Worm (Caenorhabditis elegans) whole organism, young adult: ENCODE results near the gene F55C5.10.
A peak's percentile ranks its signal among the peaks of the same experiment; 100 is the strongest.

Experiments
- C06A6.2 ChIP-seq: fragments of 200-800 bp; sonication (Bioruptor generic); conservative IDR thresholded peaks from 2 replicates; pipeline ENCODE4 v1.3.6; 2022; ENCODE audit warnings: missing genetic modification characterization, missing compliant biosample characterization
- F22D6.2 ChIP-seq: sonication (generic microtip); optimal IDR thresholded peaks from 2 replicates; lab custom pipeline; 2016; ENCODE audit warnings: mild to moderate bottlenecking, missing genetic modification characterization, missing compliant biosample characterization
- F23B12.7 ChIP-seq: sonication (generic microtip); optimal IDR thresholded peaks from 2 replicates; lab custom pipeline; 2017; ENCODE audit warnings: missing genetic modification characterization, mild to moderate bottlenecking, missing compliant biosample characterization, antibody characterized with exemption, moderate library complexity; ENCODE audit not compliant: insufficient read depth
- F39B2.1 ChIP-seq: fragments of 200-800 bp; sonication (Bioruptor generic); IDR thresholded peaks from 2 replicates; pipeline ENCODE4 v1.3.6; 2022; ENCODE audit warnings: missing genetic modification reagents, missing genetic modification characterization, missing compliant biosample characterization
- F49E8.2 ChIP-seq: sonication (generic microtip); optimal IDR thresholded peaks from 3 replicates; lab custom pipeline; 2017; ENCODE audit warnings: missing genetic modification characterization, mild to moderate bottlenecking, missing compliant biosample characterization, antibody characterized with exemption, moderate library complexity; ENCODE audit not compliant: insufficient read depth
- F52B5.7 ChIP-seq: sonication (generic microtip); optimal IDR thresholded peaks from 2 replicates; lab custom pipeline; 2016; ENCODE audit warnings: mild to moderate bottlenecking, missing genetic modification characterization, missing compliant biosample characterization
- F55B11.4 ChIP-seq: sonication (generic microtip); optimal IDR thresholded peaks from 2 replicates; lab custom pipeline; 2016; ENCODE audit warnings: missing compliant biosample characterization, missing genetic modification characterization, borderline replicate concordance; ENCODE audit not compliant: insufficient read depth
- Y56A3A.18 ChIP-seq: fragments of 200-800 bp; sonication (Bioruptor generic); IDR thresholded peaks from 2 replicates; pipeline ENCODE4 v1.3.6; 2022; ENCODE audit warnings: missing genetic modification reagents, missing genetic modification characterization, missing compliant biosample characterization
- ZK185.1 ChIP-seq: sonication (generic microtip); optimal IDR thresholded peaks from 2 replicates; lab custom pipeline; 2016; ENCODE audit warnings: mild to moderate bottlenecking, missing genetic modification characterization, missing compliant biosample characterization; ENCODE audit not compliant: poor library complexity, severe bottlenecking
- aptf-3 ChIP-seq: fragments of 200-800 bp; sonication (Bioruptor generic); IDR thresholded peaks from 2 replicates; pipeline ENCODE4 v1.3.6; 2022; ENCODE audit warnings: missing genetic modification characterization, missing compliant biosample characterization
- attf-5 ChIP-seq: fragments of 200-800 bp; sonication (Bioruptor generic); optimal IDR thresholded peaks from 2 replicates; lab custom pipeline; 2018; ENCODE audit warnings: mild to moderate bottlenecking, missing genetic modification characterization, missing compliant biosample characterization
- attf-6 ChIP-seq: fragments of 200-800 bp; sonication (Bioruptor generic); IDR thresholded peaks from 2 replicates; pipeline ENCODE4 v1.3.6; 2022; ENCODE audit warnings: missing genetic modification reagents, missing genetic modification characterization, missing compliant biosample characterization
- cebp-2 ChIP-seq: fragments of 200-800 bp; sonication (Bioruptor generic); IDR thresholded peaks from 2 replicates; pipeline ENCODE4 v1.3.6; 2022; ENCODE audit warnings: missing genetic modification characterization, missing compliant biosample characterization
- ceh-27 ChIP-seq: fragments of 200-800 bp; sonication (Bioruptor generic); optimal IDR thresholded peaks from 2 replicates; lab custom pipeline; 2018; ENCODE audit warnings: mild to moderate bottlenecking, missing genetic modification characterization, moderate library complexity, missing compliant biosample characterization
- ceh-58 ChIP-seq: fragments of 200-800 bp; sonication (Bioruptor generic); IDR thresholded peaks from 2 replicates; pipeline ENCODE4 v1.3.6; 2022; ENCODE audit warnings: missing genetic modification characterization, missing compliant biosample characterization
- chd-7 ChIP-seq: sonication (generic microtip); optimal IDR thresholded peaks from 2 replicates; lab custom pipeline; 2016; ENCODE audit warnings: mild to moderate bottlenecking, missing genetic modification characterization, moderate library complexity, missing compliant biosample characterization
- dpff-1 ChIP-seq: sonication (generic microtip); optimal IDR thresholded peaks from 2 replicates; lab custom pipeline; 2017; ENCODE audit warnings: mild to moderate bottlenecking, missing genetic modification characterization, missing compliant biosample characterization
- efl-1 ChIP-seq: fragments of 150-350 bp; optimal IDR thresholded peaks from 2 replicates; lab custom pipeline; 2014; ENCODE audit warnings: missing biosample characterization, missing genetic modification reagents, missing genetic modification characterization
- fkh-3 ChIP-seq: sonication (generic microtip); optimal IDR thresholded peaks from 2 replicates; lab custom pipeline; 2016; ENCODE audit warnings: mild to moderate bottlenecking, missing genetic modification characterization, missing compliant biosample characterization
- gei-17 ChIP-seq: fragments of 200-800 bp; sonication (Bioruptor generic); optimal IDR thresholded peaks from 2 replicates; lab custom pipeline; 2018; ENCODE audit warnings: mild to moderate bottlenecking, missing genetic modification characterization, missing compliant biosample characterization
- hmg-1.2 ChIP-seq: fragments of 200-800 bp; sonication (Bioruptor generic); IDR thresholded peaks from 2 replicates; pipeline ENCODE4 v1.3.6; 2022; ENCODE audit warnings: missing genetic modification reagents, missing genetic modification characterization, missing compliant biosample characterization
- hmg-20 ChIP-seq: fragments of 200-800 bp; sonication (Bioruptor generic); IDR thresholded peaks from 2 replicates; pipeline ENCODE4 v1.3.6; 2022; ENCODE audit warnings: missing genetic modification reagents, missing genetic modification characterization, missing compliant biosample characterization
- hrde-1 ChIP-seq: sonication (generic microtip); optimal IDR thresholded peaks from 2 replicates; lab custom pipeline; 2016; ENCODE audit warnings: missing genetic modification characterization, mild to moderate bottlenecking, missing compliant biosample characterization, moderate library complexity, missing genotype, missing genetic modification reagents, borderline replicate concordance
- hsf-1 ChIP-seq: fragments of 200-800 bp; sonication (Bioruptor generic); IDR thresholded peaks from 2 replicates; pipeline ENCODE4 v1.3.6; 2022; ENCODE audit warnings: missing genetic modification reagents, missing genetic modification characterization, missing compliant biosample characterization
- lin-35 ChIP-seq, 3 experiments: fragments of 150-350 bp in 2 of 3; sonication (generic microtip) in 1 of 3; optimal IDR thresholded peaks; 2 replicates each; lab custom pipeline; 2014 to 2018; ENCODE audit warnings: missing biosample characterization in 3 of 3, missing genetic modification characterization in 3 of 3, missing genetic modification reagents in 3 of 3
- lin-40 ChIP-seq: sonication (generic microtip); optimal IDR thresholded peaks from 2 replicates; lab custom pipeline; 2016; ENCODE audit warnings: missing genetic modification characterization, mild to moderate bottlenecking, missing compliant biosample characterization, missing genotype, missing genetic modification reagents
- lin-54 ChIP-seq: fragments of 200-800 bp; sonication (Bioruptor generic); optimal IDR thresholded peaks from 2 replicates; lab custom pipeline; 2018; ENCODE audit warnings: mild to moderate bottlenecking, missing genetic modification characterization, missing compliant biosample characterization
- lir-1 ChIP-seq: fragments of 200-800 bp; sonication (Bioruptor generic); conservative IDR thresholded peaks from 2 replicates; pipeline ENCODE4 v1.3.6; 2022; ENCODE audit warnings: missing genetic modification reagents, missing genetic modification characterization, missing compliant biosample characterization
- madf-10 ChIP-seq: sonication (generic microtip); optimal IDR thresholded peaks from 2 replicates; lab custom pipeline; 2016; ENCODE audit warnings: mild to moderate bottlenecking, missing genetic modification characterization, missing compliant biosample characterization
- madf-6 ChIP-seq: fragments of 200-800 bp; sonication (Bioruptor generic); IDR thresholded peaks from 2 replicates; pipeline ENCODE4 v1.3.6; 2022; ENCODE audit warnings: missing genetic modification reagents, missing genetic modification characterization, missing compliant biosample characterization
- mcd-1 ChIP-seq: fragments of 200-800 bp; sonication (Bioruptor generic); IDR thresholded peaks from 2 replicates; pipeline ENCODE4 v1.3.6; 2022; ENCODE audit warnings: missing genetic modification reagents, missing genetic modification characterization, missing compliant biosample characterization
- nhr-80 ChIP-seq: sonication (generic microtip); optimal IDR thresholded peaks from 2 replicates; lab custom pipeline; 2016; ENCODE audit warnings: missing genetic modification characterization, missing compliant biosample characterization
- pha-4 ChIP-seq: fragments of 150-350 bp; sonication (generic microtip); optimal IDR thresholded peaks from 2 replicates; lab custom pipeline; 2014; ENCODE audit warnings: missing biosample characterization, missing genetic modification reagents, missing genetic modification characterization
- rcor-1 ChIP-seq: fragments of 200-800 bp; sonication (Bioruptor generic); IDR thresholded peaks from 2 replicates; pipeline ENCODE4 v1.3.6; 2022; ENCODE audit warnings: missing genetic modification reagents, missing genetic modification characterization, missing compliant biosample characterization
- rec-8 ChIP-seq, 2 experiments: sonication (generic microtip); optimal IDR thresholded peaks; 2 replicates each; lab custom pipeline; 2016; ENCODE audit warnings: mild to moderate bottlenecking in 2 of 2, missing genetic modification characterization in 2 of 2, missing genetic modification reagents in 2 of 2, missing genotype in 2 of 2, missing biosample characterization in 1 of 2, missing compliant biosample characterization in 1 of 2, moderate library complexity in 1 of 2
- sdz-38 ChIP-seq: sonication (generic microtip); optimal IDR thresholded peaks from 2 replicates; lab custom pipeline; 2016; ENCODE audit warnings: missing genotype, missing genetic modification characterization, missing compliant biosample characterization
- sea-2 ChIP-seq: fragments of 200-800 bp; sonication (Bioruptor generic); IDR thresholded peaks from 2 replicates; pipeline ENCODE4 v1.3.6; 2022; ENCODE audit warnings: missing genetic modification characterization, missing compliant biosample characterization
- snpc-1.3 ChIP-seq: sonication (generic microtip); optimal IDR thresholded peaks from 2 replicates; lab custom pipeline; 2017; ENCODE audit warnings: missing genetic modification characterization, mild to moderate bottlenecking, missing compliant biosample characterization, antibody characterized with exemption, moderate library complexity, missing genotype, missing genetic modification reagents; ENCODE audit not compliant: insufficient read depth
- snpc-4 ChIP-seq, 5 experiments: fragments of 150-350 bp in 1 of 5; sonication (generic microtip) in 4 of 5; optimal IDR thresholded peaks; 2 replicates each; lab custom pipeline; 2014 to 2018; ENCODE audit warnings: missing genetic modification characterization in 5 of 5, missing biosample characterization in 3 of 5, antibody characterized with exemption in 2 of 5, mild to moderate bottlenecking in 2 of 5, missing compliant biosample characterization in 2 of 5, missing genotype in 2 of 5, moderate library complexity in 2 of 5, missing genetic modification reagents in 1 of 5
- tlf-1 ChIP-seq: fragments of 200-800 bp; sonication (Bioruptor generic); optimal IDR thresholded peaks from 2 replicates; lab custom pipeline; 2018; ENCODE audit warnings: mild to moderate bottlenecking, missing genetic modification characterization, missing compliant biosample characterization
- unc-62 ChIP-seq: fragments of 150-350 bp; optimal IDR thresholded peaks from 2 replicates; lab custom pipeline; 2014; ENCODE audit warnings: missing biosample characterization, missing genetic modification reagents, missing genetic modification characterization
- xnd-1 ChIP-seq: sonication (generic microtip); optimal IDR thresholded peaks from 2 replicates; lab custom pipeline; 2016; ENCODE audit warnings: missing genotype, missing genetic modification reagents, missing genetic modification characterization, missing compliant biosample characterization
- zfh-2 ChIP-seq: fragments of 200-800 bp; sonication (Bioruptor generic); conservative IDR thresholded peaks from 2 replicates; pipeline ENCODE4 v1.3.6; 2022; ENCODE audit warnings: missing genetic modification reagents, missing genetic modification characterization, missing compliant biosample characterization
- ztf-18 ChIP-seq: sonication (generic microtip); optimal IDR thresholded peaks from 2 replicates; lab custom pipeline; 2016; ENCODE audit warnings: missing genotype, mild to moderate bottlenecking, missing genetic modification characterization, missing compliant biosample characterization
- ztf-26 ChIP-seq: sonication (generic microtip); optimal IDR thresholded peaks from 2 replicates; lab custom pipeline; 2017; ENCODE audit warnings: missing genetic modification characterization, missing compliant biosample characterization
- ztf-28 ChIP-seq: fragments of 200-800 bp; sonication (Bioruptor generic); IDR thresholded peaks from 2 replicates; pipeline ENCODE4 v1.3.6; 2022; ENCODE audit warnings: missing genetic modification reagents, missing genetic modification characterization, missing compliant biosample characterization
- ztf-6 ChIP-seq: fragments of 200-800 bp; sonication (Bioruptor generic); IDR thresholded peaks from 2 replicates; pipeline ENCODE4 v1.3.6; 2022; ENCODE audit warnings: missing genetic modification reagents, missing genetic modification characterization, missing compliant biosample characterization

Gene F55C5.10

DNA sequence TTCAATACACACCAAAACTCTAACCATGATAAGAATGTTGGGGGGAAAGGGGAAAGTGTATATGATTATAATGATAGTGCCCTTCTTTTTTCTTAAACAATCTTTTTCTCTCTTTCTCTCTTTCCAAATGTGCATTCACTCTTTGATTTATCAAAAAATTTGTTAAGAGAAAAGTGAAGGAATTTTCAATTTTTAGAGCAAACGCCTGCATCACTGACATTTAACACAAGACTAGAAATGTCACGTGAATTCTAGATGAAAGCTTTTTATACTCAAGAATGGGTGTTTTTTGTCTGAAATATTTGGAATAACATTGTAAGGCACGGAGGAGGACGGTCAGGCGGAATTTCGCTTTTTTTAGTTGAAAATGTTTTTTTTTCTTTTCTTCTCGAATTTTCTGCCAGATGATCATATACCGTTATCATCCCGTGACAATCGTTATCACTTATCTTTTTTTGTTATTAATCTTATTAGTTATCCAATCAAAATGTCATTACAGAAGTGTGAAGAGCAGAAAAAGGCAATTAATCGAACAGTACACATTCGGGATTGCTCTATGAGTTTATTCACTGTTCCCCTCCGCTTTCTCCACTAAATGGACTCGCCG is 18.8 kb downstream of the F55C5.10 start, which contains the start of the genes frm-7 and F55C5.17 (continued):
- TF ChIP-seq chd-7 (tag; lab: Kevin White, UChicago) = peak; percentile 32
- TF ChIP-seq Y56A3A.18 = 0 out of 2 replicates have a peak, but pooled peaks have one; percentile 27
- no peak for TF ChIP-seq efl-1 (GFP tag; lab: Kevin White, UChicago)
- no peak for TF ChIP-seq hrde-1
- TF ChIP-seq attf-6 = no peak
- peak; percentile 48 for TF ChIP-seq lin-40 (tag; lab: Kevin White, UChicago)
- TF ChIP-seq F39B2.1 = no peak
- TF ChIP-seq ZK185.1 (tag; lab: Kevin White, UChicago) = peak; percentile 33
- no peak for TF ChIP-seq lin-35 (GFP tag; optimal IDR thresholded peaks at IDR 0.05; lab: Kevin White, UChicago)
- TF ChIP-seq ztf-28 (GFP tag; lab: Robert Waterston, UW) = no peak
- TF ChIP-seq ztf-26 (tag; lab: Kevin White, UChicago) = peak; percentile 64
- no peak for TF ChIP-seq snpc-4 (GFP tag; optimal IDR thresholded peaks at IDR 0.05; lab: Kevin White, UChicago)
- peak in 2 of 4 experiments; percentile 6 to 15 for TF ChIP-seq snpc-4 (tag; optimal IDR thresholded peaks at IDR 0.05; lab: Kevin White, UChicago)
- TF ChIP-seq zfh-2 = no peak
- TF ChIP-seq lir-1 = no peak
- TF ChIP-seq fkh-3 (tag; lab: Kevin White, UChicago) = no peak
- peak; percentile 14 for TF ChIP-seq attf-5 (GFP tag; lab: Kevin White, UChicago)
- peak; percentile 86 for TF ChIP-seq hsf-1 (GFP tag; lab: Robert Waterston, UW)
- no peak for TF ChIP-seq ztf-6
- TF ChIP-seq rcor-1 (GFP tag; lab: Robert Waterston, UW) = no peak
- TF ChIP-seq sdz-38 = no peak
- TF ChIP-seq F49E8.2 (tag; lab: Kevin White, UChicago) = no peak
- no peak for TF ChIP-seq F55B11.4 (tag; lab: Kevin White, UChicago)
- TF ChIP-seq ceh-58 (GFP tag; lab: Robert Waterston, UW) = no peak
- TF ChIP-seq dpff-1 (tag; lab: Kevin White, UChicago) = no peak
- no peak for TF ChIP-seq cebp-2 (GFP tag; lab: Robert Waterston, UW)
- no peak for TF ChIP-seq hmg-20 (GFP tag; lab: Robert Waterston, UW)
- no peak for TF ChIP-seq gei-17
- no peak for TF ChIP-seq pha-4
- no peak for TF ChIP-seq hmg-1.2
- TF ChIP-seq sea-2 (GFP tag; lab: Robert Waterston, UW) = no peak
- no peak for TF ChIP-seq madf-10 (tag; lab: Kevin White, UChicago)
- no peak for TF ChIP-seq F52B5.7
- peak; percentile 20 for TF ChIP-seq tlf-1 (GFP tag; lab: Kevin White, UChicago)
- TF ChIP-seq madf-6 (GFP tag; lab: Robert Waterston, UW) = no peak
- 0 out of 2 replicates have a peak, but pooled peaks have one; percentile 37 for TF ChIP-seq C06A6.2

DNA sequence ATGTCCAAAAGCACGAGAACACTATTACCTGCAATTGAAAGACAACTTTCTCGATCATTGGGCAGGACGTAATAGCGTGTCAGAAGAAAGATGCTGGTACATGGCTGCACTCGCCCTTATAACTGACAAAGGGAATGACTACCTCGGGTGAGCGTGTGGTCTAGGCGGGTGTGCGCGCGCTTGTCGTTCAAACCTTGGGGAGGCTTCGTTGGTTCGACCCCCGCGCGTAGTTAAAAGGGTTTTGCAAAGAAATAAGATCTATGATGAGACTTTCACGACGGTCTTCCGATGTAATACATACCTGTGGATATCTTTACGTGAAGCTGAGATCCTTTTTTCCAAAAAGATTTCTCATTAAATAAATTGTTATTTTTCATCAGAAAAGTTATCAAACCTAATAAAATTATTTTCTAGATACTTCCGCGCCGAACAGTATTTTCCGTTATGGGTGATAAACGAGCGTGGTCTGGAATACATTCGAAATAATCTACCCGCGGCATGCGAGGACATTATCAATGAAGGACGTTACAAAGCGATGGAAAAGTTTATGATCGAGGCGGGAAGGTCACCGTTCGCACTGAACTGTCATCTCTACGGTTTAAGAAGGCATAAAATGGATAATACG is 20.3 kb downstream of the F55C5.10 start:
- TF ChIP-seq aptf-3 (GFP tag; lab: Robert Waterston, UW) (peak; percentile 99), unc-62 (GFP tag; lab: Kevin White, UChicago) (no peak), rec-8 (tag; optimal IDR thresholded peaks at IDR 0.05; lab: Kevin White, UChicago) (peak; percentile 96 to 99), ceh-27 (GFP tag; lab: Kevin White, UChicago) (peak; percentile 99), xnd-1 (peak; percentile 50), snpc-1.3 (tag; lab: Kevin White, UChicago) (peak; percentile 96), F22D6.2 (tag; lab: Kevin White, UChicago) (peak; percentile 90), mcd-1 (GFP tag; lab: Robert Waterston, UW) (peak; percentile 90), lin-54 (GFP tag; lab: Kevin White, UChicago) (peak; percentile 95), ztf-18 (tag; lab: Kevin White, UChicago) (peak; percentile 91), hmg-1.2 (peak; percentile 91), nhr-80 (tag; lab: Kevin White, UChicago) (peak; percentile 67), lin-40 (tag; lab: Kevin White, UChicago) (peak; percentile 91), dpff-1 (tag; lab: Kevin White, UChicago) (peak; percentile 99), F23B12.7 (tag; lab: Kevin White, UChicago) (peak; percentile 95)
